Worm (Caenorhabditis elegans): ENCODE results near the gene Y97E10AR.2.

- TF ChIP-seq pes-1 (GFP tag; IDR thresholded peaks at IDR 0.05) (no peak), ama-1 (optimal IDR thresholded peaks at IDR 0.05) (no peak), ceh-36 (tag; optimal IDR thresholded peaks at IDR 0.05) (no peak), scrt-1 (GFP tag; IDR thresholded peaks at IDR 0.05) (no peak), tbx-37 (GFP tag; conservative IDR thresholded peaks at IDR 0.05) (no peak), aly-1 (tag; optimal IDR thresholded peaks at IDR 0.05) (no peak), hmg-4 (GFP tag; optimal IDR thresholded peaks at IDR 0.05) (no peak), tbx-11 (GFP tag; IDR thresholded peaks at IDR 0.05) (no peak), hnd-1 (tag; optimal IDR thresholded peaks at IDR 0.05) (no peak), flt-1 (GFP tag; IDR thresholded peaks at IDR 0.05) (no peak), ets-7 (tag; optimal IDR thresholded peaks at IDR 0.05) (no peak), tra-4 (tag; optimal IDR thresholded peaks at IDR 0.05) (no peak), hmbx-1 (tag; optimal IDR thresholded peaks at IDR 0.05) (no peak)
These were observed 26.9 kb upstream of the Y97E10AR.2 start, which contains the start of gene che-7 for ce11 chrV:7969107-7969506.
